Fruit fly (Drosophila melanogaster) whole organism, pupa: ENCODE results near the gene CG33630.

ENCODE experiments used
- CG12605 ChIP-seq: fragments of 200-800 bp; sonication (Bioruptor generic); IDR thresholded peaks from 2 replicates; pipeline ENCODE4 v1.3.6; 2022; ENCODE audit warnings: missing biosample characterization, missing genetic modification characterization
- CG13204 ChIP-seq: fragments of 200-800 bp; sonication (Bioruptor generic); optimal IDR thresholded peaks from 2 replicates; lab custom pipeline; 2018; ENCODE audit warnings: missing biosample characterization, mild to moderate bottlenecking, missing genetic modification characterization, moderate library complexity
- CG14655 ChIP-seq: fragments of 200-800 bp; sonication (Bioruptor generic); optimal IDR thresholded peaks from 3 replicates; lab custom pipeline; 2017; ENCODE audit warnings: mild to moderate bottlenecking, missing biosample characterization, missing genetic modification reagents, missing genetic modification characterization
- CG15710 ChIP-seq: fragments of 200-800 bp; sonication (Bioruptor generic); optimal IDR thresholded peaks from 2 replicates; lab custom pipeline; 2018; ENCODE audit warnings: missing biosample characterization, mild to moderate bottlenecking, missing genetic modification characterization, moderate library complexity
- CG17806 ChIP-seq: fragments of 200-800 bp; sonication (Bioruptor generic); optimal IDR thresholded peaks from 2 replicates; lab custom pipeline; 2018; ENCODE audit warnings: missing biosample characterization, mild to moderate bottlenecking, missing genetic modification characterization, moderate library complexity
- CG32121 ChIP-seq: fragments of 200-800 bp; sonication (Bioruptor generic); IDR thresholded peaks from 2 replicates; pipeline ENCODE4 v1.3.6; 2022; ENCODE audit warnings: missing biosample characterization, missing genetic modification characterization
- CG8301 ChIP-seq: fragments of 200-800 bp; sonication (Bioruptor generic); optimal IDR thresholded peaks from 2 replicates; lab custom pipeline; 2018; ENCODE audit warnings: missing biosample characterization, mild to moderate bottlenecking, missing genetic modification characterization
- CG9948 ChIP-seq: fragments of 200-800 bp; sonication (Bioruptor generic); optimal IDR thresholded peaks from 2 replicates; lab custom pipeline; 2018; ENCODE audit warnings: missing biosample characterization, mild to moderate bottlenecking, missing genetic modification characterization, moderate library complexity
- D1 ChIP-seq: fragments of 200-800 bp; sonication (Bioruptor generic); optimal IDR thresholded peaks from 2 replicates; lab custom pipeline; 2018; ENCODE audit warnings: missing biosample characterization, mild to moderate bottlenecking, missing genetic modification characterization, moderate library complexity
- EcR ChIP-seq: fragments of 200-800 bp; sonication (Bioruptor generic); optimal IDR thresholded peaks from 3 replicates; lab custom pipeline; 2019; ENCODE audit warnings: missing biosample characterization, missing genetic modification characterization, mild to moderate bottlenecking, moderate library complexity, missing genetic modification reagents
- Ets98B ChIP-seq: fragments of 200-800 bp; sonication (Bioruptor generic); IDR thresholded peaks from 2 replicates; pipeline ENCODE4 v1.3.6; 2022; ENCODE audit warnings: missing biosample characterization, missing genetic modification characterization
- Pif1A ChIP-seq: fragments of 200-800 bp; sonication (Bioruptor generic); optimal IDR thresholded peaks from 3 replicates; lab custom pipeline; 2016; ENCODE audit warnings: missing biosample characterization, missing genetic modification characterization
- Snoo ChIP-seq: fragments of 200-800 bp; sonication (Bioruptor generic); optimal IDR thresholded peaks from 3 replicates; lab custom pipeline; 2017; ENCODE audit warnings: missing biosample characterization, mild to moderate bottlenecking, missing genetic modification characterization, inconsistent platforms
- rn ChIP-seq: fragments of 200-800 bp; sonication (Bioruptor generic); IDR thresholded peaks from 2 replicates; pipeline ENCODE4 v1.3.6; 2022; ENCODE audit warnings: missing biosample characterization, missing genetic modification characterization

DNA sequence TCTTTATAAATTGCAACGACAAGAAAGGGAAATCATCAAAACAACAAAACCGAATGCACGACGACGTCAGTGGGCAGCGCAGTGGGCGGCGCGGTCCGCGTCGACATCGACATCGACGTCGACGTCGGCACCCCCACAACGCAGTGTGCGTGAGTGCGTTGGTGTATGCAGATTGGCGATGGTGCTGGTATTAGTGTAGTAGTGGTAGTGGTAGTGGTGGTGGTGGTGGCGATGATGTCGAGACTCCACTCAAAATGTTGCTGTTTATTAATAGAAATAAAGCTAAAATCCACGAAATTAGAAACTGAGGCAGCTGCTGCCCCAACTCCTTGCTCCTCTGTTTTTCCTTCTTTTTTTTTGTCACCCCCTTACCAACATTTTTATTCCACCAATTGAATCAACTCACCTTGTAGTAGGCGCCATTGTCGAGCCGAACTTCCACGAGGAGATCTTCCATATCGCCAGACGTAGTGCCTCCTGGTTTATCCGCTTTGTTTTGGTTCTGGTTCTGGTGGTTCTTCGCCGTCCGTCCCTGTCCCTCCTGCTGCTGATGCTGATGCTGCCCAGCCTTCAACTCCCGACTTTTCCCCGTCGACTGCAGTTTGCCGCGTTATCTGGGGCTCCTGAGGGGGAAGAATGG is 46.0 kb downstream of the CG33630 start:
- no peak for TF ChIP-seq CG9948 (tag; lab: Kevin White, UChicago)
- TF ChIP-seq EcR, result peak; percentile 9
- no peak for TF ChIP-seq CG14655
- no peak for TF ChIP-seq CG13204 (GFP tag; lab: Kevin White, UChicago)
- TF ChIP-seq D1 (tag; lab: Kevin White, UChicago), result no peak
- no peak for TF ChIP-seq CG17806 (tag; lab: Kevin White, UChicago)
- TF ChIP-seq Ets98B (GFP tag; lab: Robert Waterston, UW), result no peak
- no peak for TF ChIP-seq rn (GFP tag; lab: Robert Waterston, UW)
- TF ChIP-seq CG12605 (GFP tag; lab: Robert Waterston, UW), result no peak
- no peak for TF ChIP-seq Snoo
- no peak for TF ChIP-seq CG32121 (GFP tag; lab: Robert Waterston, UW)
- TF ChIP-seq CG8301 (tag; lab: Kevin White, UChicago), result no peak
- no peak for TF ChIP-seq CG15710 (tag; lab: Kevin White, UChicago)
- no peak for TF ChIP-seq Pif1A
